Worm (Caenorhabditis elegans) whole organism, L3 larva: ENCODE measurements around the gene ccnk-1.

Experiments
- aly-2 ChIP-seq: fragments of 150-350 bp; optimal IDR thresholded peaks from 2 replicates; lab custom pipeline; 2014; ENCODE audit warnings: missing biosample characterization, missing genetic modification characterization
- daf-12 ChIP-seq: fragments of 150-350 bp; optimal IDR thresholded peaks from 2 replicates; lab custom pipeline; 2014; ENCODE audit warnings: missing biosample characterization, missing genetic modification reagents, missing genetic modification characterization
- egl-27 ChIP-seq: sonication (generic microtip); optimal IDR thresholded peaks from 4 replicates; lab custom pipeline; 2017; ENCODE audit warnings: missing biosample characterization, missing genetic modification reagents, missing genetic modification characterization

ccnk-1 gene

DNA sequence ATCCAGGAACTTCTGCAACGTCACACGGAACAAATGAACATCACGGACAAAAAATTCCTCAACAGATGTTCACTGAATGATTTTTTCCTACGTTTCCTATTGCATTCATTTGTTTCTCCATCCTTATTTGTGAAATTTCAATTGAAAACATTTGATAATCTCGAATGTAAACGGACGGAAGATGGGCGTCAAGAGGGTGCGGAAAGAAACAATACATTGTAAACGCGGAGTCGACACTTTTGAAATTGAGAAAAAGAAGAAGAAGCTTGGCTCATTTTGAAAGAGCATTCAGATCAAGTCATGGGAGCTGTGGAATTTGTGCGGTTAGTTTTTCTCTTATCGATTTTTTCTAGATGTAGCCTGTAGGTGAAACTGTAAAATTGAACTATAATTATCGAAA is 50.7 kb downstream of the ccnk-1 start, which contains the start of gene C47E8.9:
Gene C47E8.9 (plus strand): TSS at position 301 of the 400 bp plus-strand sequence.
- no peak for TF ChIP-seq aly-2 (tag; lab: Kevin White, UChicago)
- no peak for TF ChIP-seq daf-12 (tag; lab: Kevin White, UChicago)
- no peak for TF ChIP-seq egl-27 (tag; lab: Kevin White, UChicago)
